Fruit fly (Drosophila melanogaster): ENCODE measurements around the gene alphaTub85E.

alphaTub85E gene

DNA sequence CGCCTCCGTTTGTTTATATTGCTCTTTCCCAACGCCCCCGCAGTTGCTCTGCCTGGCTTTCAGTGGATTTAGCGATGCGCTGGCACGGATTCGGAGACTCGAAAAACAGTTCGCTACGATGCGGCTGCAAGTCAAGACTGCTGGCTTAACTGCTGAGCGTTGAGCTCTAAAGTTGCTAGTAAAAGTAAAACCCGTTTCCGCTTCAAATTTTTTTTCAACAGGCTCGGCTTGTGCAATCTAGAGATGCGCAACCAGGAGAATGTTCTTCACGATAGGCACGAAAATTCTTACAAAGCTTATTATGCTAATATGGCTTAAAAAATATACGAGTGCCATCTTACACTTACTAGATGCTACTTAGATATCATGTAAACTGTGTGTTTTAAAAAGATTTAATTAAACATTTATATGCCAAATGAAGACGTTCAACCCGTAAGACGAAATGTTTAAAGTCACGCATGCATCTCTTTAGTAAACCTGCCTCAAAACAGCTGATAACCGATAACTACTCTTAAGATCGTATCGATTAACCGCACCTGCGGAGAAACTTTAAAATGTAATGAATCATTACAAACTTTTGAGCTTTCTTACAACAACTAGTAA lies 14.3 kb upstream of the alphaTub85E start, which contains the start of gene CG12948 (continued):
- TF ChIP-seq CG6791 (GFP tag; IDR thresholded peaks at IDR 0.05; ENCODE audit: partially characterized antibody) (peak; percentile 72), CG5245 (GFP tag; optimal IDR thresholded peaks at IDR 0.05) (peak; percentile 25), fu2 (GFP tag; optimal IDR thresholded peaks at IDR 0.05) (peak; percentile 3), sna (GFP tag; IDR thresholded peaks at IDR 0.05; ENCODE audit: partially characterized antibody) (peak; percentile 96), CG3847 (GFP tag; IDR thresholded peaks at IDR 0.05) (peak; percentile 54), dati (GFP tag; IDR thresholded peaks at IDR 0.05) (no peak), disco-r (GFP tag; optimal IDR thresholded peaks at IDR 0.05) (no peak), ci (GFP tag; IDR thresholded peaks at IDR 0.05) (peak; percentile 47; the same call in 1 of the 3 replicates), CG16779 (GFP tag; IDR thresholded peaks at IDR 0.05) (no peak), wdn (GFP tag; IDR thresholded peaks at IDR 0.05) (no peak), Xbp1 (GFP tag; optimal IDR thresholded peaks at IDR 0.05) (peak; percentile 55), CG10366 (GFP tag; IDR thresholded peaks at IDR 0.05) (peak; percentile 11; the same call in 1 of the 2 replicates), trh (GFP tag; optimal IDR thresholded peaks at IDR 0.05) (no peak), lov (optimal IDR thresholded peaks at IDR 0.05) (no peak), lov (GFP tag; IDR thresholded peaks at IDR 0.05) (no peak), h (optimal IDR thresholded peaks at IDR 0.05) (no peak), shn (GFP tag; optimal IDR thresholded peaks at IDR 0.05) (no peak), lbe (GFP tag; optimal IDR thresholded peaks at IDR 0.05) (peak; percentile 64), CG2712 (tag; optimal IDR thresholded peaks at IDR 0.05) (no peak), CG31388 (GFP tag; optimal IDR thresholded peaks at IDR 0.05) (no peak), dm (GFP tag; optimal IDR thresholded peaks at IDR 0.05) (peak; percentile 22), Dek (tag; optimal IDR thresholded peaks at IDR 0.05) (no peak), Oaz (GFP tag; IDR thresholded peaks at IDR 0.05) (no peak), Hsf (GFP tag; optimal IDR thresholded peaks at IDR 0.05) (peak; percentile 54), pfk (GFP tag; optimal IDR thresholded peaks at IDR 0.05) (no peak), CHES-1-like (GFP tag; optimal IDR thresholded peaks at IDR 0.05) (peak; percentile 11), Mrtf (GFP tag; IDR thresholded peaks at IDR 0.05) (no peak), hbn (GFP tag; IDR thresholded peaks at IDR 0.05; ENCODE audit: partially characterized antibody) (peak; percentile 95), bowl (GFP tag; IDR thresholded peaks at IDR 0.05) (no peak), gsb (GFP tag; IDR thresholded peaks at IDR 0.05) (no peak), CG17912 (GFP tag; optimal IDR thresholded peaks at IDR 0.05) (no peak), CG18476 (GFP tag; optimal IDR thresholded peaks at IDR 0.05) (no peak), CG7271 (tag; optimal IDR thresholded peaks at IDR 0.05) (peak; percentile 5), Doc3 (GFP tag; IDR thresholded peaks at IDR 0.05; ENCODE audit: partially characterized antibody) (peak; percentile 98), D (optimal IDR thresholded peaks at IDR 0.05) (no peak), D (GFP tag; optimal IDR thresholded peaks at IDR 0.05) (no peak), eyg (GFP tag; optimal IDR thresholded peaks at IDR 0.05) (no peak), CG4707 (GFP tag; optimal IDR thresholded peaks at IDR 0.05) (no peak), gcm (GFP tag; optimal IDR thresholded peaks at IDR 0.05) (no peak), tna (GFP tag; IDR thresholded peaks at IDR 0.05; ENCODE audit: partially characterized antibody) (peak; percentile 71), NC2α (GFP tag; optimal IDR thresholded peaks at IDR 0.05) (no peak), crp (GFP tag; optimal IDR thresholded peaks at IDR 0.05) (peak; percentile 38 to 86), CG32532 (GFP tag; IDR thresholded peaks at IDR 0.05) (peak; percentile 33; the same call in 1 of the 2 replicates), fru (optimal IDR thresholded peaks at IDR 0.05) (no peak), CG8281 (tag; optimal IDR thresholded peaks at IDR 0.05) (no peak), sim (GFP tag; IDR thresholded peaks at IDR 0.05) (no peak), CG1647 (GFP tag; optimal IDR thresholded peaks at IDR 0.05) (no peak), CG30403 (GFP tag; optimal IDR thresholded peaks at IDR 0.05) (peak; percentile 72), Side (GFP tag; optimal IDR thresholded peaks at IDR 0.05) (peak; percentile 19), hb (GFP tag; IDR thresholded peaks at IDR 0.05; ENCODE audit: partially characterized antibody) (peak; percentile 88), Asciz (GFP tag; optimal IDR thresholded peaks at IDR 0.05) (no peak), ken (GFP tag; IDR thresholded peaks at IDR 0.05) (no peak)

All from whole organism, embryonic.